Fruit fly (Drosophila melanogaster): ENCODE results near the gene CG42367.
A peak's percentile ranks its signal among the peaks of the same experiment; 100 is the strongest.

Gene CG42367

dm6 chr2L:9945086-9945485 lies 14.7 kb downstream of the CG42367 start:
- peak; percentile 82 for TF ChIP-seq nom (GFP tag; optimal IDR thresholded peaks at IDR 0.05)
- TF ChIP-seq CG12219 (GFP tag; optimal IDR thresholded peaks at IDR 0.05), result no peak
- peak; percentile 24 for TF ChIP-seq Ets65A (GFP tag)

dm6 chr2L:9946051-9946450 lies 15.7 kb downstream of the CG42367 start:
- TF ChIP-seq chn (GFP tag; optimal IDR thresholded peaks at IDR 0.05) (no peak), tll (GFP tag; optimal IDR thresholded peaks at IDR 0.05) (peak in 1 of 2 experiments; percentile 20), kni (GFP tag; optimal IDR thresholded peaks at IDR 0.05) (peak; percentile 79), ash1 (GFP tag; optimal IDR thresholded peaks at IDR 0.05) (no peak), C15 (GFP tag; IDR thresholded peaks at IDR 0.05) (no peak), Lpt (GFP tag; optimal IDR thresholded peaks at IDR 0.05) (no peak), CG3407 (GFP tag; optimal IDR thresholded peaks at IDR 0.05) (no peak), crol (GFP tag; IDR thresholded peaks at IDR 0.05) (peak; percentile 45; the same call in 1 of the 2 replicates), CG10431 (GFP tag; optimal IDR thresholded peaks at IDR 0.05) (peak; percentile 98), CG10979 (tag; optimal IDR thresholded peaks at IDR 0.05) (no peak), Atf3 (GFP tag; optimal IDR thresholded peaks at IDR 0.05) (no peak), CG12236 (GFP tag; optimal IDR thresholded peaks at IDR 0.05) (no peak), CG2120 (GFP tag; optimal IDR thresholded peaks at IDR 0.05) (no peak), tgo (GFP tag; IDR thresholded peaks at IDR 0.05) (no peak), CG10321 (GFP tag; IDR thresholded peaks at IDR 0.05) (no peak), Stat92E (GFP tag; optimal IDR thresholded peaks at IDR 0.05) (peak in 1 of 3 experiments; percentile 49), tin (GFP tag; optimal IDR thresholded peaks at IDR 0.05) (no peak), PHDP (tag; optimal IDR thresholded peaks at IDR 0.05) (no peak), crp (GFP tag; optimal IDR thresholded peaks at IDR 0.05) (no peak), CG10543 (GFP tag; optimal IDR thresholded peaks at IDR 0.05) (no peak), ranshi (GFP tag; IDR thresholded peaks at IDR 0.05) (peak; percentile 24; the same call in 1 of the 2 replicates), CG16779 (GFP tag; IDR thresholded peaks at IDR 0.05) (no peak), oc (tag; optimal IDR thresholded peaks at IDR 0.05) (peak; percentile 19), zen (tag; optimal IDR thresholded peaks at IDR 0.05) (no peak), Xrp1 (GFP tag; IDR thresholded peaks at IDR 0.05) (no peak), Asciz (GFP tag; optimal IDR thresholded peaks at IDR 0.05) (no peak), Med (GFP tag) (peak; percentile 74), cg (GFP tag; optimal IDR thresholded peaks at IDR 0.05) (peak; percentile 19), NFAT (GFP tag; IDR thresholded peaks at IDR 0.05) (no peak), Dip2 (GFP tag; IDR thresholded peaks at IDR 0.05) (no peak), CG12071 (GFP tag; optimal IDR thresholded peaks at IDR 0.05) (no peak), Trl (optimal IDR thresholded peaks at IDR 0.05) (no peak), Trl (GFP tag; optimal IDR thresholded peaks at IDR 0.05) (no peak), Fer3 (tag; optimal IDR thresholded peaks at IDR 0.05) (no peak), pho (GFP tag; optimal IDR thresholded peaks at IDR 0.05) (no peak), grn (GFP tag; optimal IDR thresholded peaks at IDR 0.05) (no peak), CG12769 (tag; optimal IDR thresholded peaks at IDR 0.05) (peak; percentile 16), Hr78 (GFP tag; optimal IDR thresholded peaks at IDR 0.05) (peak in 1 of 2 experiments; percentile 35), CG14667 (GFP tag; IDR thresholded peaks at IDR 0.05) (no peak), Poxn (GFP tag; IDR thresholded peaks at IDR 0.05) (no peak), Nf-YA (GFP tag; IDR thresholded peaks at IDR 0.05) (no peak)

Measured in whole organism, embryonic.